Worm (Caenorhabditis elegans): ENCODE measurements around the gene dsl-1.
"Not testable (repeated sequence)": the region's sequence is repeated elsewhere in the genome, so short reads cannot be mapped to it uniquely, and the experiment has no call there.

DNA sequence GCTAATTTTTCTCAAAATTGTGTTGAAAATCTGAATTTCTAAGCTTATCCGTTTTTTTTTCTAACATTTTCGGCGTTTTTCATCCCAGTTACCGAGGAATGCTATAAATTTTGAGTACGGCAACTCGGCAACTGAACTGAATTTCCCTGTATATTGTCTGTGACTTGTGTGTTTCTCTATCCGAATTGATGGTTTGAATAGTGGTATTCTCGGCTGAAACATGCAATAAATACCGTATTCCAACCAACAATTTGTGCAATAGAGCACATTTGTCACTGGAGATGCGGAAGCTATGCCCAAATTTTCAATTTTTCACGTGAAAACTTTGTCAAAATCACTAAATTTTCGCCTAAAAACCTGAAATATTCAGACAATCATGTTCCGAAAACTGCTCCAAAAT is 25.6 kb downstream of the dsl-1 start, which contains the start of gene rmif-2:
- not testable (repeated sequence) for TF ChIP-seq ztf-29 (GFP tag; IDR thresholded peaks at IDR 0.05); flt-1 (GFP tag; IDR thresholded peaks at IDR 0.05); ztf-23 (GFP tag; IDR thresholded peaks at IDR 0.05); med-1 (GFP tag; optimal IDR thresholded peaks at IDR 0.05; ENCODE audit: insufficient read depth)

Data from whole organism, midembryonic.